Fruit fly (Drosophila melanogaster) whole organism, embryonic: ENCODE measurements around the gene CG15818.
A peak's percentile ranks its signal among the peaks of the same experiment; 100 is the strongest.

ENCODE experiments used
- Abd-B ChIP-seq: fragments of 200-800 bp; sonication (Bioruptor generic); optimal IDR thresholded peaks from 2 replicates; lab custom pipeline; 2018; ENCODE audit warnings: missing biosample characterization, mild to moderate bottlenecking, missing genetic modification characterization, moderate library complexity
- CG11456 ChIP-seq: fragments of 200-800 bp; sonication (Bioruptor generic); IDR thresholded peaks from 3 replicates; pipeline ENCODE4 v1.3.6; 2022; ENCODE audit warnings: missing biosample characterization, missing genetic modification characterization
- CG12219 ChIP-seq: fragments of 200-800 bp; sonication (Bioruptor generic); optimal IDR thresholded peaks from 3 replicates; lab custom pipeline; 2018; ENCODE audit warnings: missing biosample characterization, mild to moderate bottlenecking, missing genetic modification characterization
- CG13123 ChIP-seq: fragments of 200-800 bp; sonication (Bioruptor generic); optimal IDR thresholded peaks from 2 replicates; lab custom pipeline; 2016; ENCODE audit warnings: missing biosample characterization, missing genetic modification characterization
- CG13424 ChIP-seq: fragments of 200-800 bp; sonication (Bioruptor generic); optimal IDR thresholded peaks from 2 replicates; lab custom pipeline; 2019; ENCODE audit warnings: missing biosample characterization, mild to moderate bottlenecking, missing genetic modification characterization, moderate library complexity
- CG13894 ChIP-seq: fragments of 200-800 bp; sonication (Bioruptor generic); optimal IDR thresholded peaks from 3 replicates; lab custom pipeline; 2018; ENCODE audit warnings: missing biosample characterization, mild to moderate bottlenecking, missing genetic modification characterization, moderate library complexity
- CG16779 ChIP-seq: fragments of 200-800 bp; sonication (Bioruptor generic); IDR thresholded peaks from 2 replicates; pipeline ENCODE4 v1.3.6; 2022; ENCODE audit warnings: missing biosample characterization, missing genetic modification characterization
- CG17829 ChIP-seq: fragments of 200-800 bp; optimal IDR thresholded peaks from 2 replicates; lab custom pipeline; 2019; ENCODE audit warnings: missing biosample characterization, mild to moderate bottlenecking, missing genetic modification characterization, moderate library complexity
- CG3065 ChIP-seq: fragments of 200-800 bp; sonication (Bioruptor generic); optimal IDR thresholded peaks from 2 replicates; lab custom pipeline; 2016; ENCODE audit warnings: missing biosample characterization, missing genetic modification characterization
- CG33557 ChIP-seq: fragments of 200-800 bp; sonication (Bioruptor generic); optimal IDR thresholded peaks from 2 replicates; lab custom pipeline; 2019; ENCODE audit warnings: missing biosample characterization, mild to moderate bottlenecking, missing genetic modification characterization, moderate library complexity
- CG42726 ChIP-seq: fragments of 200-800 bp; sonication (Bioruptor generic); IDR thresholded peaks from 2 replicates; pipeline ENCODE4 v1.3.6; 2022; ENCODE audit warnings: missing biosample characterization, missing genetic modification characterization; ENCODE audit not compliant: partially characterized antibody
- CG6272 ChIP-seq: fragments of 200-800 bp; sonication (Bioruptor generic); IDR thresholded peaks from 2 replicates; pipeline ENCODE4 v1.3.6; 2022; ENCODE audit warnings: missing biosample characterization, missing genetic modification characterization
- CG6854 ChIP-seq: fragments of 200-800 bp; sonication (Bioruptor generic); optimal IDR thresholded peaks from 3 replicates; lab custom pipeline; 2017; ENCODE audit warnings: missing biosample characterization, mild to moderate bottlenecking, missing genetic modification characterization
- CG7786 ChIP-seq: fragments of 200-800 bp; sonication (Bioruptor generic); optimal IDR thresholded peaks from 2 replicates; lab custom pipeline; 2016; ENCODE audit warnings: missing biosample characterization, missing genetic modification characterization
- CoRest ChIP-seq: fragments of 200-800 bp; sonication (Bioruptor generic); optimal IDR thresholded peaks from 3 replicates; lab custom pipeline; 2018; ENCODE audit warnings: missing biosample characterization, mild to moderate bottlenecking, missing genetic modification characterization, moderate library complexity
- CrebB ChIP-seq: fragments of 200-800 bp; sonication (Bioruptor generic); optimal IDR thresholded peaks from 3 replicates; lab custom pipeline; 2018; ENCODE audit warnings: missing biosample characterization, mild to moderate bottlenecking, missing genetic modification characterization
- D ChIP-seq, 2 experiments: fragments of 200-800 bp in 1 of 2; fragments of >200 bp in 1 of 2; sonication (Bioruptor generic) in 1 of 2; optimal IDR thresholded peaks; 2 replicates in 1 of 2; 3 replicates in 1 of 2; lab custom pipeline; 2017; ENCODE audit warnings: mild to moderate bottlenecking in 1 of 2, missing biosample characterization in 1 of 2, missing genetic modification characterization in 1 of 2, missing genetic modification reagents in 1 of 2
- E2f1 ChIP-seq: fragments of 200-800 bp; sonication (Bioruptor generic); IDR thresholded peaks from 2 replicates; pipeline ENCODE4 v1.3.6; 2022; ENCODE audit warnings: missing biosample characterization, missing genetic modification characterization
- Eip74EF ChIP-seq, 2 experiments: fragments of 200-800 bp in 1 of 2; fragments of >200 bp in 1 of 2; sonication (Bioruptor generic) in 1 of 2; optimal IDR thresholded peaks; 2 replicates each; lab custom pipeline; 2017 to 2019; ENCODE audit warnings: missing biosample characterization in 2 of 2, missing genetic modification characterization in 2 of 2, mild to moderate bottlenecking in 1 of 2, moderate library complexity in 1 of 2
- H15 ChIP-seq: fragments of 200-800 bp; sonication (Bioruptor generic); IDR thresholded peaks from 3 replicates; pipeline ENCODE4 v1.3.6; 2022; ENCODE audit warnings: missing biosample characterization, missing genetic modification characterization
- HLH4C ChIP-seq: fragments of 200-800 bp; sonication (Bioruptor generic); IDR thresholded peaks from 3 replicates; pipeline ENCODE4 v1.3.6; 2022; ENCODE audit warnings: missing biosample characterization, missing genetic modification characterization; ENCODE audit not compliant: partially characterized antibody
- Lim3 ChIP-seq: fragments of 200-800 bp; sonication (Bioruptor generic); IDR thresholded peaks from 2 replicates; pipeline ENCODE4 v1.3.6; 2022; ENCODE audit warnings: missing biosample characterization, missing genetic modification characterization
- Med ChIP-seq: fragments of 200-800 bp; sonication (Bioruptor generic); peaks from one replicate; lab custom pipeline; 2016; ENCODE audit warnings: missing biosample characterization, missing genetic modification characterization, mild to moderate bottlenecking, inconsistent platforms, moderate library complexity
- NFAT ChIP-seq: fragments of 200-800 bp; sonication (Bioruptor generic); IDR thresholded peaks from 2 replicates; pipeline ENCODE4 v1.3.6; 2022; ENCODE audit warnings: missing biosample characterization, missing genetic modification characterization
- Pdp1 ChIP-seq, 2 experiments: fragments of 200-800 bp; sonication (Bioruptor generic); optimal IDR thresholded peaks; 3 replicates each; lab custom pipeline; 2016; ENCODE audit warnings: missing biosample characterization in 2 of 2, missing genetic modification characterization in 2 of 2, mild to moderate bottlenecking in 1 of 2, moderate library complexity in 1 of 2
- chinmo ChIP-seq: fragments of 200-800 bp; sonication (Bioruptor generic); IDR thresholded peaks from 4 replicates; pipeline ENCODE4 v1.3.6; 2022; ENCODE audit warnings: missing biosample characterization, missing genetic modification characterization; ENCODE audit not compliant: partially characterized antibody
- chn ChIP-seq: fragments of 200-800 bp; sonication (Bioruptor generic); optimal IDR thresholded peaks from 2 replicates; lab custom pipeline; 2016; ENCODE audit warnings: missing biosample characterization, missing genetic modification characterization
- danr ChIP-seq: fragments of 200-800 bp; sonication (Bioruptor generic); IDR thresholded peaks from 2 replicates; pipeline ENCODE4 v1.3.6; 2022; ENCODE audit warnings: missing biosample characterization, missing genetic modification characterization
- dpn ChIP-seq, 2 experiments: fragments of 200-800 bp; sonication (Bioruptor generic); optimal IDR thresholded peaks; 3 replicates each; lab custom pipeline; 2016; ENCODE audit warnings: missing biosample characterization in 2 of 2, missing genetic modification characterization in 2 of 2
- eve ChIP-seq, 2 experiments: fragments of >200 bp; optimal IDR thresholded peaks; 2 replicates each; lab custom pipeline; 2017; ENCODE audit warnings: missing biosample characterization in 2 of 2, missing genetic modification characterization in 2 of 2
- fu2 ChIP-seq: fragments of 200-800 bp; sonication (Bioruptor generic); optimal IDR thresholded peaks from 2 replicates; lab custom pipeline; 2016; ENCODE audit warnings: missing biosample characterization, missing genetic modification characterization
- gcm ChIP-seq: fragments of 200-800 bp; sonication (Bioruptor generic); optimal IDR thresholded peaks from 2 replicates; lab custom pipeline; 2019; ENCODE audit warnings: missing biosample characterization, mild to moderate bottlenecking, missing genetic modification characterization, moderate library complexity
- hkb ChIP-seq, 2 experiments: fragments of 200-800 bp in 1 of 2; fragments of >200 bp in 1 of 2; sonication (Bioruptor generic) in 1 of 2; IDR thresholded peaks in 1 of 2; optimal IDR thresholded peaks in 1 of 2; 2 replicates each; pipeline versions ENCODE4 v1.3.6 to Lab custom; 2017 to 2022; ENCODE audit warnings: missing biosample characterization in 1 of 2, missing genetic modification characterization in 1 of 2
- mirr ChIP-seq: fragments of 200-800 bp; sonication (Bioruptor generic); optimal IDR thresholded peaks from 3 replicates; lab custom pipeline; 2018; ENCODE audit warnings: missing biosample characterization, mild to moderate bottlenecking, missing genetic modification characterization
- scrt ChIP-seq: fragments of 200-800 bp; sonication (Bioruptor generic); optimal IDR thresholded peaks from 2 replicates; lab custom pipeline; 2018; ENCODE audit warnings: missing biosample characterization, mild to moderate bottlenecking, missing genetic modification characterization, moderate library complexity
- sens ChIP-seq: fragments of 200-800 bp; sonication (Bioruptor generic); peaks from one replicate; lab custom pipeline; 2016; ENCODE audit warnings: missing biosample characterization, missing genetic modification characterization
- sug ChIP-seq: fragments of 200-800 bp; optimal IDR thresholded peaks from 2 replicates; lab custom pipeline; 2019; ENCODE audit warnings: missing biosample characterization, mild to moderate bottlenecking, missing genetic modification characterization, moderate library complexity

Gene CG15818

dm6 chr2L:7431861-7432601 is 21.3 kb downstream of the CG15818 start (continued):
- TF ChIP-seq Med (GFP tag; lab: Kevin White, UChicago), result peak; percentile 1
- no peak for TF ChIP-seq danr (GFP tag; lab: Robert Waterston, UW)
- TF ChIP-seq CG6854, result no peak
- TF ChIP-seq CG13894 (tag; lab: Kevin White, UChicago), result no peak
- TF ChIP-seq CoRest (tag; lab: Kevin White, UChicago), result no peak
- TF ChIP-seq E2f1 (GFP tag; lab: Robert Waterston, UW), result no peak
- no peak for TF ChIP-seq dpn (GFP tag; optimal IDR thresholded peaks at IDR 0.05; lab: Kevin White, UChicago)
- no peak for TF ChIP-seq Lim3 (GFP tag; lab: Robert Waterston, UW)
- TF ChIP-seq CG7786 (GFP tag; lab: Kevin White, UChicago), result no peak
- TF ChIP-seq CG3065 (GFP tag; lab: Kevin White, UChicago), result no peak
- TF ChIP-seq Abd-B (GFP tag; lab: Kevin White, UChicago), result no peak
- TF ChIP-seq CG13424 (tag; lab: Kevin White, UChicago), result no peak
- no peak for TF ChIP-seq CG16779 (GFP tag; lab: Robert Waterston, UW)
- no peak for TF ChIP-seq chn (GFP tag; lab: Kevin White, UChicago)
- no peak for TF ChIP-seq CG12219
- no peak for TF ChIP-seq NFAT (GFP tag; lab: Robert Waterston, UW)
- no peak for TF ChIP-seq HLH4C (GFP tag; lab: Robert Waterston, UW)
- no peak for TF ChIP-seq D (optimal IDR thresholded peaks at IDR 0.05; lab: Kevin White, UChicago)
- TF ChIP-seq D (GFP tag; optimal IDR thresholded peaks at IDR 0.05; lab: Kevin White, UChicago), result no peak
- TF ChIP-seq fu2 (GFP tag; lab: Kevin White, UChicago), result no peak
- TF ChIP-seq eve (GFP tag; optimal IDR thresholded peaks at IDR 0.05; lab: Kevin White, UChicago), result peak in 1 of 2 experiments; percentile 23
- no peak for TF ChIP-seq Eip74EF (GFP tag; optimal IDR thresholded peaks at IDR 0.05; lab: Kevin White, UChicago)
- no peak for TF ChIP-seq gcm (GFP tag; lab: Kevin White, UChicago)
- no peak for TF ChIP-seq CG17829 (tag; lab: Kevin White, UChicago)
- no peak for TF ChIP-seq CG13123
- no peak for TF ChIP-seq CG11456 (GFP tag; lab: Robert Waterston, UW)
- TF ChIP-seq H15 (GFP tag; lab: Robert Waterston, UW), result no peak
- TF ChIP-seq scrt, result no peak
- no peak for TF ChIP-seq mirr (GFP tag; lab: Kevin White, UChicago)
- TF ChIP-seq sens (GFP tag; lab: Kevin White, UChicago), result peak; percentile 71
- no peak for TF ChIP-seq CG6272 (GFP tag; lab: Robert Waterston, UW)
- peak in 1 of 2 experiments; percentile 90 for TF ChIP-seq Pdp1 (GFP tag; optimal IDR thresholded peaks at IDR 0.05; lab: Kevin White, UChicago)
- no peak for TF ChIP-seq CG33557
- TF ChIP-seq hkb (optimal IDR thresholded peaks at IDR 0.05; lab: Kevin White, UChicago), result no peak
- TF ChIP-seq hkb (GFP tag; IDR thresholded peaks at IDR 0.05; lab: Robert Waterston, UW), result no peak
- 0 out of 4 replicates have a peak, but pooled peaks have one; percentile 52 for TF ChIP-seq chinmo (GFP tag; lab: Robert Waterston, UW)
- no peak for TF ChIP-seq CrebB
- peak; percentile 32 for TF ChIP-seq sug (tag; lab: Kevin White, UChicago)
- TF ChIP-seq CG42726 (GFP tag; lab: Robert Waterston, UW), result no peak
